Fruit fly (Drosophila melanogaster): ENCODE data around the gene CG8945.

CG8945 gene

dm6 chrX:17111274-17111673, 23.8 kb upstream of the CG8945 start (continued):
- TF ChIP-seq CG3407 (GFP tag; optimal IDR thresholded peaks at IDR 0.05) (no peak), grau (tag; optimal IDR thresholded peaks at IDR 0.05) (peak; percentile 10), CG11504 (tag; optimal IDR thresholded peaks at IDR 0.05) (peak; percentile 7), tup (GFP tag; optimal IDR thresholded peaks at IDR 0.05) (no peak), salm (tag; optimal IDR thresholded peaks at IDR 0.05) (no peak), CG8388 (GFP tag; optimal IDR thresholded peaks at IDR 0.05) (peak; percentile 36), org-1 (GFP tag; optimal IDR thresholded peaks at IDR 0.05) (no peak), Hmr (GFP tag; optimal IDR thresholded peaks at IDR 0.05) (no peak), CG7987 (GFP tag; optimal IDR thresholded peaks at IDR 0.05) (no peak), CG17328 (GFP tag; IDR thresholded peaks at IDR 0.05) (0 out of 2 replicates have a peak, but pooled peaks have one; percentile 28), nmo (GFP tag; optimal IDR thresholded peaks at IDR 0.05) (peak; percentile 16), E2f2 (GFP tag; IDR thresholded peaks at IDR 0.05) (no peak), CG1602 (GFP tag; optimal IDR thresholded peaks at IDR 0.05) (no peak), CG34422 (GFP tag; IDR thresholded peaks at IDR 0.05) (no peak), sr (GFP tag; IDR thresholded peaks at IDR 0.05) (no peak), pum (GFP tag; optimal IDR thresholded peaks at IDR 0.05) (no peak), CG12071 (GFP tag; optimal IDR thresholded peaks at IDR 0.05) (no peak), Max (GFP tag; optimal IDR thresholded peaks at IDR 0.05) (no peak), dmrt99B (tag; optimal IDR thresholded peaks at IDR 0.05) (peak; percentile 6), Med (GFP tag) (peak; percentile 51), NC2α (GFP tag; optimal IDR thresholded peaks at IDR 0.05) (no peak), Blimp-1 (GFP tag; optimal IDR thresholded peaks at IDR 0.05) (peak; percentile 20), CG2712 (tag; optimal IDR thresholded peaks at IDR 0.05) (peak; percentile 17), sens (GFP tag) (peak; percentile 84), CG2875 (GFP tag; optimal IDR thresholded peaks at IDR 0.05) (no peak), CG18262 (tag; optimal IDR thresholded peaks at IDR 0.05) (peak; percentile 36), CG7745 (tag; optimal IDR thresholded peaks at IDR 0.05) (no peak), CG1647 (GFP tag; optimal IDR thresholded peaks at IDR 0.05) (no peak), CG3163 (GFP tag; optimal IDR thresholded peaks at IDR 0.05) (no peak), CG7839 (tag; optimal IDR thresholded peaks at IDR 0.05) (peak; percentile 3), CG4424 (GFP tag; optimal IDR thresholded peaks at IDR 0.05) (peak; percentile 20), row (GFP tag; IDR thresholded peaks at IDR 0.05) (peak; percentile 29; the same call in 1 of the 3 replicates), YL-1 (GFP tag; optimal IDR thresholded peaks at IDR 0.05) (no peak), z (GFP tag; IDR thresholded peaks at IDR 0.05) (no peak), br (optimal IDR thresholded peaks at IDR 0.05) (no peak), ac (GFP tag; optimal IDR thresholded peaks at IDR 0.05) (no peak), gem (tag; optimal IDR thresholded peaks at IDR 0.05) (peak; percentile 44), CHES-1-like (GFP tag; optimal IDR thresholded peaks at IDR 0.05) (no peak), CG13624 (GFP tag; optimal IDR thresholded peaks at IDR 0.05) (no peak), CG10462 (GFP tag; optimal IDR thresholded peaks at IDR 0.05) (no peak), CG10654 (GFP tag; optimal IDR thresholded peaks at IDR 0.05) (no peak), CG4707 (GFP tag; optimal IDR thresholded peaks at IDR 0.05) (peak; percentile 42), CG7372 (GFP tag; IDR thresholded peaks at IDR 0.05) (no peak), eve (GFP tag; optimal IDR thresholded peaks at IDR 0.05) (peak in 1 of 2 experiments; percentile 4), Spps (tag; optimal IDR thresholded peaks at IDR 0.05) (no peak), twi (tag; optimal IDR thresholded peaks at IDR 0.05) (peak; percentile 80), mirr (GFP tag; optimal IDR thresholded peaks at IDR 0.05) (no peak)
